Fruit fly (Drosophila melanogaster) whole organism, embryonic: Measurements from ENCODE around the gene Nep7.
A peak's percentile ranks its signal among the peaks of the same experiment; 100 is the strongest.

Experiments
- BEAF-32 ChIP-seq: fragments of 200-800 bp; sonication (Bioruptor generic); optimal IDR thresholded peaks from 3 replicates; lab custom pipeline; 2017; ENCODE audit warnings: missing biosample characterization, missing genetic modification characterization, mild to moderate bottlenecking, moderate library complexity, missing genetic modification reagents
- Bdp1 ChIP-seq: fragments of 200-800 bp; sonication (Bioruptor generic); optimal IDR thresholded peaks from 3 replicates; lab custom pipeline; 2016; ENCODE audit warnings: missing biosample characterization, missing genetic modification characterization
- CG10979 ChIP-seq: fragments of 200-800 bp; sonication (Bioruptor generic); optimal IDR thresholded peaks from 2 replicates; lab custom pipeline; 2018; ENCODE audit warnings: missing biosample characterization, mild to moderate bottlenecking, missing genetic modification characterization, moderate library complexity
- CG12391 ChIP-seq: fragments of 200-800 bp; sonication (Bioruptor generic); optimal IDR thresholded peaks from 3 replicates; lab custom pipeline; 2018; ENCODE audit warnings: missing biosample characterization, mild to moderate bottlenecking, missing genetic modification characterization, moderate library complexity
- CG12659 ChIP-seq: fragments of 200-800 bp; sonication (Bioruptor generic); optimal IDR thresholded peaks from 3 replicates; lab custom pipeline; 2017; ENCODE audit warnings: mild to moderate bottlenecking, missing biosample characterization, missing genetic modification reagents, missing genetic modification characterization
- CG15011 ChIP-seq: fragments of 200-800 bp; sonication (Bioruptor generic); optimal IDR thresholded peaks from 3 replicates; lab custom pipeline; 2018; ENCODE audit warnings: missing biosample characterization, mild to moderate bottlenecking, missing genetic modification characterization
- CG15073 ChIP-seq: fragments of 200-800 bp; sonication (Bioruptor generic); optimal IDR thresholded peaks from 2 replicates; lab custom pipeline; 2016; ENCODE audit warnings: missing biosample characterization, missing genetic modification characterization
- CG16779 ChIP-seq: fragments of 200-800 bp; sonication (Bioruptor generic); IDR thresholded peaks from 2 replicates; pipeline ENCODE4 v1.3.6; 2022; ENCODE audit warnings: missing biosample characterization, missing genetic modification characterization
- CG16815 ChIP-seq: fragments of 200-800 bp; sonication (Bioruptor generic); optimal IDR thresholded peaks from 3 replicates; lab custom pipeline; 2017; ENCODE audit warnings: missing biosample characterization, mild to moderate bottlenecking, missing genetic modification characterization
- CG30431 ChIP-seq: fragments of 200-800 bp; sonication (Bioruptor generic); optimal IDR thresholded peaks from 2 replicates; lab custom pipeline; 2017; ENCODE audit warnings: missing biosample characterization, missing genetic modification characterization
- CG3163 ChIP-seq: fragments of 200-800 bp; sonication (Bioruptor generic); optimal IDR thresholded peaks from 3 replicates; lab custom pipeline; 2016; ENCODE audit warnings: missing biosample characterization, missing genetic modification characterization
- CG33557 ChIP-seq: fragments of 200-800 bp; sonication (Bioruptor generic); optimal IDR thresholded peaks from 2 replicates; lab custom pipeline; 2019; ENCODE audit warnings: missing biosample characterization, mild to moderate bottlenecking, missing genetic modification characterization, moderate library complexity
- CG6654 ChIP-seq: fragments of 200-800 bp; sonication (Bioruptor generic); optimal IDR thresholded peaks from 2 replicates; lab custom pipeline; 2017; ENCODE audit warnings: missing biosample characterization, mild to moderate bottlenecking, missing genetic modification characterization
- CG9727 ChIP-seq: fragments of 200-800 bp; sonication (Bioruptor generic); optimal IDR thresholded peaks from 3 replicates; lab custom pipeline; 2017; ENCODE audit warnings: missing biosample characterization, mild to moderate bottlenecking, missing genetic modification characterization
- CG9817 ChIP-seq: fragments of 200-800 bp; sonication (Bioruptor generic); optimal IDR thresholded peaks from 2 replicates; lab custom pipeline; 2018; ENCODE audit warnings: missing biosample characterization, mild to moderate bottlenecking, missing genetic modification characterization, moderate library complexity
- Deaf1 ChIP-seq: fragments of 200-800 bp; optimal IDR thresholded peaks from 3 replicates; lab custom pipeline; 2019; ENCODE audit warnings: missing biosample characterization, mild to moderate bottlenecking, missing genetic modification characterization, moderate library complexity
- Doc2 ChIP-seq: fragments of 200-800 bp; sonication (Bioruptor generic); IDR thresholded peaks from 2 replicates; pipeline ENCODE4 v1.3.6; 2022; ENCODE audit warnings: missing biosample characterization, missing genetic modification characterization
- Fer1 ChIP-seq: fragments of 200-800 bp; sonication (Bioruptor generic); optimal IDR thresholded peaks from 2 replicates; lab custom pipeline; 2017; ENCODE audit warnings: missing biosample characterization, mild to moderate bottlenecking, missing genetic modification characterization
- GATAe ChIP-seq: fragments of 200-800 bp; sonication (Bioruptor generic); conservative IDR thresholded peaks from 2 replicates; pipeline ENCODE4 v1.3.6; 2022; ENCODE audit warnings: missing biosample characterization, missing genetic modification characterization
- MESR4 ChIP-seq: fragments of 200-800 bp; sonication (Bioruptor generic); optimal IDR thresholded peaks from 2 replicates; lab custom pipeline; 2018; ENCODE audit warnings: missing biosample characterization, mild to moderate bottlenecking, missing genetic modification characterization, moderate library complexity
- Med ChIP-seq: fragments of 200-800 bp; sonication (Bioruptor generic); peaks from one replicate; lab custom pipeline; 2016; ENCODE audit warnings: missing biosample characterization, missing genetic modification characterization, mild to moderate bottlenecking, inconsistent platforms, moderate library complexity
- Mes4 ChIP-seq: fragments of 200-800 bp; sonication (Bioruptor generic); optimal IDR thresholded peaks from 2 replicates; lab custom pipeline; 2016; ENCODE audit warnings: missing biosample characterization, missing genetic modification characterization
- NC2β ChIP-seq: fragments of 200-800 bp; sonication (Bioruptor generic); optimal IDR thresholded peaks from 2 replicates; lab custom pipeline; 2016; ENCODE audit warnings: missing biosample characterization, missing genetic modification characterization
- Nf-YA ChIP-seq: fragments of 200-800 bp; sonication (Bioruptor generic); IDR thresholded peaks from 2 replicates; pipeline ENCODE4 v1.3.6; 2022; ENCODE audit warnings: missing biosample characterization, missing genetic modification characterization
- Oli ChIP-seq: fragments of 200-800 bp; sonication (Bioruptor generic); optimal IDR thresholded peaks from 2 replicates; lab custom pipeline; 2018; ENCODE audit warnings: missing biosample characterization, mild to moderate bottlenecking, missing genetic modification characterization, moderate library complexity
- TFAM ChIP-seq: fragments of 200-800 bp; sonication (Bioruptor generic); optimal IDR thresholded peaks from 2 replicates; lab custom pipeline; 2017; ENCODE audit warnings: missing biosample characterization, missing genetic modification characterization, inconsistent platforms
- Trl ChIP-seq, 3 experiments: fragments of >200 bp in 2 of 3; fragments of 200-800 bp in 1 of 3; sonication (Bioruptor generic) in 1 of 3; optimal IDR thresholded peaks; 2 replicates in 1 of 3; 3 replicates in 2 of 3; lab custom pipeline; 2016 to 2017; ENCODE audit warnings: missing biosample characterization in 1 of 3, missing genetic modification characterization in 1 of 3
- Usf ChIP-seq: fragments of 200-800 bp; sonication (Bioruptor generic); optimal IDR thresholded peaks from 2 replicates; lab custom pipeline; 2017; ENCODE audit warnings: missing genotype, missing biosample characterization, missing genetic modification characterization
- ash1 ChIP-seq: fragments of 200-800 bp; sonication (Bioruptor generic); optimal IDR thresholded peaks from 2 replicates; lab custom pipeline; 2018; ENCODE audit warnings: missing biosample characterization, mild to moderate bottlenecking, missing genetic modification characterization
- cad ChIP-seq: fragments of >200 bp; optimal IDR thresholded peaks from 2 replicates; lab custom pipeline; 2017; ENCODE audit warnings: missing biosample characterization, missing genetic modification characterization
- chinmo ChIP-seq: fragments of 200-800 bp; sonication (Bioruptor generic); IDR thresholded peaks from 4 replicates; pipeline ENCODE4 v1.3.6; 2022; ENCODE audit warnings: missing biosample characterization, missing genetic modification characterization; ENCODE audit not compliant: partially characterized antibody
- chn ChIP-seq: fragments of 200-800 bp; sonication (Bioruptor generic); optimal IDR thresholded peaks from 2 replicates; lab custom pipeline; 2016; ENCODE audit warnings: missing biosample characterization, missing genetic modification characterization
- croc ChIP-seq: fragments of 200-800 bp; sonication (Bioruptor generic); conservative IDR thresholded peaks from 3 replicates; pipeline ENCODE4 v1.3.6; 2022; ENCODE audit warnings: missing biosample characterization, missing genetic modification characterization
- crp ChIP-seq, 2 experiments: fragments of 200-800 bp; sonication (Bioruptor generic); optimal IDR thresholded peaks; 2 replicates in 1 of 2; 3 replicates in 1 of 2; lab custom pipeline; 2017; ENCODE audit warnings: missing biosample characterization in 2 of 2, missing genetic modification characterization in 2 of 2, mild to moderate bottlenecking in 1 of 2, moderate library complexity in 1 of 2
- dimm ChIP-seq: fragments of 200-800 bp; sonication (Bioruptor generic); IDR thresholded peaks from 2 replicates; pipeline ENCODE4 v1.3.6; 2022; ENCODE audit warnings: missing biosample characterization, missing genetic modification characterization
- eyg ChIP-seq: fragments of 200-800 bp; sonication (Bioruptor generic); optimal IDR thresholded peaks from 3 replicates; lab custom pipeline; 2016; ENCODE audit warnings: missing biosample characterization, missing genetic modification characterization
- hkb ChIP-seq, 2 experiments: fragments of 200-800 bp in 1 of 2; fragments of >200 bp in 1 of 2; sonication (Bioruptor generic) in 1 of 2; IDR thresholded peaks in 1 of 2; optimal IDR thresholded peaks in 1 of 2; 2 replicates each; pipeline versions ENCODE4 v1.3.6 to Lab custom; 2017 to 2022; ENCODE audit warnings: missing biosample characterization in 1 of 2, missing genetic modification characterization in 1 of 2
- kah ChIP-seq: fragments of 200-800 bp; sonication (Bioruptor generic); optimal IDR thresholded peaks from 2 replicates; lab custom pipeline; 2018; ENCODE audit warnings: missing biosample characterization, mild to moderate bottlenecking, missing genetic modification characterization
- p53 ChIP-seq: fragments of 200-800 bp; sonication (Bioruptor generic); optimal IDR thresholded peaks from 2 replicates; lab custom pipeline; 2016; ENCODE audit warnings: missing biosample characterization, missing genetic modification characterization
- pros ChIP-seq: fragments of 200-800 bp; sonication (Bioruptor generic); optimal IDR thresholded peaks from 3 replicates; lab custom pipeline; 2019; ENCODE audit warnings: missing biosample characterization, mild to moderate bottlenecking, missing genetic modification characterization, moderate library complexity
- psq ChIP-seq: fragments of 200-800 bp; sonication (Bioruptor generic); optimal IDR thresholded peaks from 2 replicates; lab custom pipeline; 2017; ENCODE audit warnings: missing biosample characterization, missing genetic modification characterization
- ro ChIP-seq: fragments of 200-800 bp; sonication (Bioruptor generic); IDR thresholded peaks from 2 replicates; pipeline ENCODE4 v1.3.6; 2022; ENCODE audit warnings: missing biosample characterization, missing genetic modification characterization
- salm ChIP-seq: fragments of 200-800 bp; sonication (Bioruptor generic); optimal IDR thresholded peaks from 2 replicates; lab custom pipeline; 2018; ENCODE audit warnings: missing biosample characterization, mild to moderate bottlenecking, missing genetic modification characterization
- sim ChIP-seq: fragments of 200-800 bp; sonication (Bioruptor generic); IDR thresholded peaks from 2 replicates; pipeline ENCODE4 v1.3.6; 2022; ENCODE audit warnings: missing biosample characterization, missing genetic modification characterization
- tup ChIP-seq: fragments of 200-800 bp; sonication (Bioruptor generic); optimal IDR thresholded peaks from 2 replicates; lab custom pipeline; 2016; ENCODE audit warnings: missing biosample characterization, mild to moderate bottlenecking, missing genetic modification characterization, moderate library complexity
- unpg ChIP-seq: fragments of 200-800 bp; sonication (Bioruptor generic); optimal IDR thresholded peaks from 3 replicates; lab custom pipeline; 2018; ENCODE audit warnings: missing biosample characterization, mild to moderate bottlenecking, missing genetic modification characterization, moderate library complexity
- vvl ChIP-seq: fragments of 200-800 bp; sonication (Bioruptor generic); IDR thresholded peaks from 2 replicates; pipeline ENCODE4 v1.3.6; 2022; ENCODE audit warnings: missing biosample characterization, missing genetic modification characterization
- yki ChIP-seq: fragments of >200 bp; optimal IDR thresholded peaks from 3 replicates; lab custom pipeline; 2018
- zfh1 ChIP-seq: fragments of 200-800 bp; sonication (Bioruptor generic); IDR thresholded peaks from 3 replicates; pipeline ENCODE4 v1.3.6; 2022; ENCODE audit warnings: missing biosample characterization, missing genetic modification characterization

The Nep7 gene

DNA sequence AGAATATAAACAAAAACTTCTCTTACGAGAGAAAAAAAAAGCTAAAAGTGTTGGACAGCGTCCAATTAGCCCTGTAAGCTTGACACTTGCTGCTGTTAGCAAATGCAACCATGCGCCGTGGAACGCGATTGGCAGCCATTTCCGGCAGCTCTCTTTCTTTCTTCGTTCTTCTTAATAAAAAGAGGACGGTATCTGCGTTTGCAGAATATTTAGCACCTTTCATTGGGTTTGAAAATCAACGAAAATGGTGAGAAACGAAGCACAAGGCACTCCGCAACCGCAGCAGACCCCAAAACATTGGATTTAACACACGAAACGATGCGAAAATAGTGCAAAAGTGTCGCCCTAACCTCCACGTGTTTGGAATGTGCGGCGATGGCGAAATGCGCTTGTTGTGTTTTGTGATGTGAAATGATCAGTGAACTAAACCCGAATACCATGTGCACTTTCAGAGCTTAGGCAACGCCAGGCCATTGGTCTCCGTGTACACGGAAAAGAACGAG lies 32.0 kb upstream of the Nep7 start, which contains the start of gene RpL4 (continued):
- TF ChIP-seq chinmo, result no peak
- TF ChIP-seq vvl, result peak; percentile 90
- TF ChIP-seq unpg (GFP tag; lab: Kevin White, UChicago), result peak; percentile 82
- peak; percentile 93 for TF ChIP-seq Mes4 (GFP tag; lab: Kevin White, UChicago)
- TF ChIP-seq salm (tag; lab: Kevin White, UChicago), result peak; percentile 76
- no peak for TF ChIP-seq cad (GFP tag; lab: Kevin White, UChicago)
- TF ChIP-seq Oli, result peak; percentile 70
- no peak for TF ChIP-seq CG15011 (GFP tag; lab: Kevin White, UChicago)
- TF ChIP-seq tup (GFP tag; lab: Kevin White, UChicago), result peak; percentile 50
- TF ChIP-seq NC2β, result peak; percentile 96
- no peak; the same call in 1 of the 2 replicates for TF ChIP-seq GATAe (GFP tag; lab: Robert Waterston, UW)
- peak; percentile 72 for TF ChIP-seq CG9817 (tag; lab: Kevin White, UChicago)
- peak in 1 of 2 experiments; percentile 49 for TF ChIP-seq crp (GFP tag; optimal IDR thresholded peaks at IDR 0.05; lab: Kevin White, UChicago)
- peak; percentile 76 for TF ChIP-seq CG30431 (GFP tag; lab: Kevin White, UChicago)
- peak; percentile 44; the same call in 1 of the 2 replicates for TF ChIP-seq Nf-YA (GFP tag; lab: Robert Waterston, UW)
- TF ChIP-seq hkb (optimal IDR thresholded peaks at IDR 0.05; lab: Kevin White, UChicago), result no peak
- TF ChIP-seq hkb (GFP tag; IDR thresholded peaks at IDR 0.05; lab: Robert Waterston, UW), result peak; percentile 84
- TF ChIP-seq Doc2 (GFP tag; lab: Robert Waterston, UW), result no peak
- TF ChIP-seq Bdp1, result peak; percentile 66
- TF ChIP-seq TFAM (GFP tag; lab: Kevin White, UChicago), result peak; percentile 31
- peak; percentile 91 for TF ChIP-seq zfh1 (GFP tag; lab: Robert Waterston, UW)
- peak; percentile 93 for TF ChIP-seq CG9727 (GFP tag; lab: Kevin White, UChicago)
- no peak for TF ChIP-seq Trl (optimal IDR thresholded peaks at IDR 0.05; lab: Kevin White, UChicago)
- peak; percentile 85 for TF ChIP-seq Trl (GFP tag; optimal IDR thresholded peaks at IDR 0.05; lab: Kevin White, UChicago)
- TF ChIP-seq ash1 (GFP tag; lab: Kevin White, UChicago), result peak; percentile 64
- peak; percentile 99 for TF ChIP-seq MESR4 (GFP tag; lab: Kevin White, UChicago)
- peak; percentile 67; the same call in 1 of the 2 replicates for TF ChIP-seq sim (GFP tag; lab: Robert Waterston, UW)
- TF ChIP-seq CG16815 (GFP tag; lab: Kevin White, UChicago), result peak; percentile 58
- TF ChIP-seq yki (lab: Kevin White, UChicago), result no peak
- peak; percentile 17 for TF ChIP-seq Deaf1 (tag; lab: Kevin White, UChicago)
- TF ChIP-seq CG15073, result no peak
- TF ChIP-seq chn (GFP tag; lab: Kevin White, UChicago), result peak; percentile 68
- TF ChIP-seq p53 (GFP tag; lab: Kevin White, UChicago), result peak; percentile 77
- TF ChIP-seq kah (GFP tag; lab: Kevin White, UChicago), result peak; percentile 75
- no peak for TF ChIP-seq ro (GFP tag; lab: Robert Waterston, UW)
- TF ChIP-seq dimm (GFP tag; lab: Robert Waterston, UW), result peak; percentile 51; the same call in 1 of the 2 replicates
- peak; percentile 86 for TF ChIP-seq CG33557 (GFP tag; lab: Kevin White, UChicago)
- peak; percentile 93 for TF ChIP-seq CG12659 (GFP tag; lab: Kevin White, UChicago)
- peak; percentile 57 for TF ChIP-seq CG10979 (tag; lab: Kevin White, UChicago)
- TF ChIP-seq Med (GFP tag; lab: Kevin White, UChicago), result peak; percentile 98
- TF ChIP-seq CG16779 (GFP tag; lab: Robert Waterston, UW), result peak; percentile 66; the same call in 1 of the 2 replicates
- peak; percentile 84 for TF ChIP-seq Fer1
- TF ChIP-seq CG3163, result peak; percentile 60
- TF ChIP-seq croc, result no peak
- peak; percentile 65 for TF ChIP-seq CG6654 (GFP tag; lab: Kevin White, UChicago)
- peak; percentile 73 for TF ChIP-seq eyg (GFP tag; lab: Kevin White, UChicago)
- peak; percentile 25 for TF ChIP-seq pros
- TF ChIP-seq BEAF-32 (GFP tag; lab: Kevin White, UChicago), result peak; percentile 37
- peak; percentile 72 for TF ChIP-seq Usf
- peak; percentile 57 for TF ChIP-seq psq (GFP tag; lab: Kevin White, UChicago)
- peak; percentile 86 for TF ChIP-seq CG12391 (tag; lab: Kevin White, UChicago)
